Worm (Caenorhabditis elegans): ENCODE data around the gene dsl-2.

- TF ChIP-seq ztf-23 (GFP tag; IDR thresholded peaks at IDR 0.05) (no peak), ztf-29 (GFP tag; IDR thresholded peaks at IDR 0.05) (no peak), flt-1 (GFP tag; IDR thresholded peaks at IDR 0.05) (no peak), ref-1 (GFP tag; conservative IDR thresholded peaks at IDR 0.05) (no peak), klf-2 (GFP tag; conservative IDR thresholded peaks at IDR 0.05) (no peak), T22C8.4 (GFP tag; IDR thresholded peaks at IDR 0.05) (no peak), med-1 (GFP tag; optimal IDR thresholded peaks at IDR 0.05; ENCODE audit: insufficient read depth) (no peak), tab-1 (GFP tag; IDR thresholded peaks at IDR 0.05) (no peak), cog-1 (tag; optimal IDR thresholded peaks at IDR 0.05) (no peak)
These were observed 27.8 kb upstream of the dsl-2 start for ce11 chrIV:1232419-1233145.

Data from whole organism, midembryonic.